Worm (Caenorhabditis elegans): ENCODE data around the gene R11D1.13.

Gene R11D1.13

DNA sequence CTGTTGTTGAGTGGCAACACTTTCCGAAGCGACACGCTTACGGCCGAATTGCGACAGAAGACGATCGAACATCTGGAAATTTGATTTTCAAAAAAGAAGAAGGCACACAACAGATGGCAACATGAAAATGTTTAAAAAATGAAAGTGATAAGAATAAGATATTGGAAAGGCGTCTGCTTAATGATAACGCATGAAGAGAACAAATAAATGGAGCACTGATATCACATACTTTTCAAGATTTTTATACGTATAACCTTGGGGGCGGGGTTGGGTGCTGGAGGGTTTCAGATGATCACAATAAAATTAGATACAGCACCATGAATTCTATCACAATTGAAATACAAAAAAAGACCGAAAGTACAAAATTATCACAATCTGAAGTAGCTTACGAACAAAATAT lies 18.0 kb downstream of the R11D1.13 start, which contains the start of gene C15C8.7:
Gene C15C8.7, minus strand, starts transcription at position 72 of the 400 bp plus-strand sequence.
- TF ChIP-seq ztf-4 (tag; optimal IDR thresholded peaks at IDR 0.05) (no peak), ceh-88 (GFP tag; IDR thresholded peaks at IDR 0.05) (no peak), elt-2 (tag; optimal IDR thresholded peaks at IDR 0.05) (peak; percentile 75), nhr-19 (GFP tag; conservative IDR thresholded peaks at IDR 0.05) (no peak), pqm-1 (tag; optimal IDR thresholded peaks at IDR 0.05) (peak; percentile 52)

DNA sequence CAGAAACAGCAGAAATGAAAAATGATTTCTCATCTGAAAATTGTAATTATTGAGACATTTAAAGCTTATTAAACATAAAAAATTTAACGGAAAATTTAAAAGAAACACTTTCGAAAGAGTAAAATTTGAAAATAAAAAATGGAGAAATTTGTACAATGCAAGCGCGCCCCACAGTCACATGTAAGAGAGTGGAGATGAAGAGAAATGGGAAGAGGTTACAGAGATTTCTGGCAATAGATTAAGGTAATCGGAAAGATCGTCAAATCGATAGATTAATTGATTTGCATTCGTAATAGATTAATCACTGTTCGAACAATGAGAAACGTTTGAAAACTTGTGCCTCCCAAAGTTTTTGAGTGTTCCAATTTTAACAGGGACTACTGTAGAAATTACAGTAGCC lies 20.5 kb downstream of the R11D1.13 start, which contains the start of gene C15C8.4:
Gene C15C8.4, minus strand, starts transcription at position 33 of the 400 bp plus-strand sequence.
- TF ChIP-seq lin-39 (tag; optimal IDR thresholded peaks at IDR 0.05) (no peak), tlp-1 (tag; optimal IDR thresholded peaks at IDR 0.05) (no peak), efl-1 (optimal IDR thresholded peaks at IDR 0.05) (peak; percentile 15 to 20), efl-1 (GFP tag; optimal IDR thresholded peaks at IDR 0.05 in 1 of 2) (peak; percentile 12 to 85), lin-13 (GFP tag; optimal IDR thresholded peaks at IDR 0.05) (peak; percentile 9), elt-3 (tag; optimal IDR thresholded peaks at IDR 0.05) (no peak), nhr-71 (tag; optimal IDR thresholded peaks at IDR 0.05) (no peak), pax-3 (tag; optimal IDR thresholded peaks at IDR 0.05) (no peak), rnt-1 (tag; optimal IDR thresholded peaks at IDR 0.05) (peak; percentile 12), nhr-11 (tag; optimal IDR thresholded peaks at IDR 0.05) (no peak), snu-23 (GFP tag; optimal IDR thresholded peaks at IDR 0.05) (no peak), hlh-17 (GFP tag; optimal IDR thresholded peaks at IDR 0.05; ENCODE audit: borderline replicate concordance) (no peak), grh-1 (GFP tag; IDR thresholded peaks at IDR 0.05) (no peak), pag-3 (tag; optimal IDR thresholded peaks at IDR 0.05; ENCODE audit: borderline replicate concordance, insufficient read depth) (no peak), sptf-1 (tag; optimal IDR thresholded peaks at IDR 0.05) (no peak), ceh-8 (GFP tag; optimal IDR thresholded peaks at IDR 0.05) (no peak), blmp-1 (tag; optimal IDR thresholded peaks at IDR 0.05) (peak; percentile 74), C04F5.9 (tag; optimal IDR thresholded peaks at IDR 0.05) (no peak), vab-15 (tag; optimal IDR thresholded peaks at IDR 0.05) (no peak), dsc-1 (tag; optimal IDR thresholded peaks at IDR 0.05) (no peak), C34B4.2 (tag; optimal IDR thresholded peaks at IDR 0.05) (no peak), lsy-2 (tag; optimal IDR thresholded peaks at IDR 0.05) (peak in 1 of 2 experiments; percentile 50), swsn-7 (tag; optimal IDR thresholded peaks at IDR 0.05) (no peak), ztf-4 (tag; optimal IDR thresholded peaks at IDR 0.05) (no peak), aha-1 (tag; optimal IDR thresholded peaks at IDR 0.05) (no peak), unc-86 (tag; optimal IDR thresholded peaks at IDR 0.05) (no peak), mep-1 (tag; optimal IDR thresholded peaks at IDR 0.05) (peak; percentile 37), Y116A8C.19 (tag; optimal IDR thresholded peaks at IDR 0.05; ENCODE audit: borderline replicate concordance) (no peak), unc-30 (tag; optimal IDR thresholded peaks at IDR 0.05) (no peak), C16A3.4 (tag; optimal IDR thresholded peaks at IDR 0.05) (no peak), lin-15B (tag; optimal IDR thresholded peaks at IDR 0.05) (no peak), ceh-82 (tag; optimal IDR thresholded peaks at IDR 0.05) (no peak), mdl-1 (tag; optimal IDR thresholded peaks at IDR 0.05) (no peak), sup-37 (GFP tag; optimal IDR thresholded peaks at IDR 0.05) (no peak), lin-14 (GFP tag; optimal IDR thresholded peaks at IDR 0.05) (no peak), hlh-4 (tag; optimal IDR thresholded peaks at IDR 0.05) (no peak), dpl-1 (GFP tag; optimal IDR thresholded peaks at IDR 0.05) (peak in 1 of 3 experiments; percentile 40)

ce11 chrV:12747856-12748255 lies 20.9 kb downstream of the R11D1.13 start, which contains the start of gene C15C8.5:
Gene C15C8.5, plus strand, starts transcription at chrV:12748007.
- TF ChIP-seq fkh-10 (GFP tag; optimal IDR thresholded peaks at IDR 0.05) (peak; percentile 93), ces-1 (GFP tag; optimal IDR thresholded peaks at IDR 0.05) (peak; percentile 43), dpl-1 (GFP tag; optimal IDR thresholded peaks at IDR 0.05) (no peak), nhr-84 (tag; optimal IDR thresholded peaks at IDR 0.05) (no peak), lin-14 (GFP tag; optimal IDR thresholded peaks at IDR 0.05) (peak; percentile 36)
